Worm (Caenorhabditis elegans) whole organism, L1 larva: Measurements from ENCODE around the gene Y43C5B.3.
A peak's percentile ranks its signal among the peaks of the same experiment; 100 is the strongest.

Source experiments
- blmp-1 ChIP-seq: fragments of 150-350 bp; optimal IDR thresholded peaks from 2 replicates; lab custom pipeline; 2014; ENCODE audit warnings: missing biosample characterization, missing genetic modification characterization
- elt-2 ChIP-seq: sonication (generic microtip); optimal IDR thresholded peaks from 2 replicates; lab custom pipeline; 2016; ENCODE audit warnings: missing genetic modification characterization, mild to moderate bottlenecking, inconsistent platforms, missing compliant biosample characterization, missing genetic modification reagents
- irx-1 ChIP-seq: sonication (generic microtip); optimal IDR thresholded peaks from 2 replicates; lab custom pipeline; 2016; ENCODE audit warnings: missing genetic modification characterization, missing compliant biosample characterization
- lin-39 ChIP-seq: fragments of 150-350 bp; optimal IDR thresholded peaks from 2 replicates; lab custom pipeline; 2014; ENCODE audit warnings: missing biosample characterization, missing genetic modification reagents, missing genetic modification characterization
- pqm-1 ChIP-seq: sonication (generic microtip); optimal IDR thresholded peaks from 3 replicates; lab custom pipeline; 2017; ENCODE audit warnings: missing biosample characterization, missing genetic modification characterization
- snu-23 ChIP-seq: sonication (generic microtip); optimal IDR thresholded peaks from 2 replicates; lab custom pipeline; 2016; ENCODE audit warnings: missing genetic modification characterization, missing compliant biosample characterization
- xbp-1 ChIP-seq: sonication (generic microtip); optimal IDR thresholded peaks from 2 replicates; lab custom pipeline; 2016; ENCODE audit warnings: missing genetic modification characterization, missing compliant biosample characterization

ce11 chrIV:10331882-10332281 is 18.5 kb upstream of the Y43C5B.3 start:
- peak; percentile 71 for TF ChIP-seq elt-2 (tag; lab: Kevin White, UChicago)
- TF ChIP-seq irx-1 (tag; lab: Kevin White, UChicago): no peak
- no peak for TF ChIP-seq blmp-1
- no peak for TF ChIP-seq pqm-1 (tag; lab: Kevin White, UChicago)
- no peak for TF ChIP-seq xbp-1 (tag; lab: Kevin White, UChicago)
- TF ChIP-seq lin-39 (tag; lab: Kevin White, UChicago): no peak
- TF ChIP-seq snu-23 (GFP tag; lab: Kevin White, UChicago): no peak
